Fruit fly (Drosophila melanogaster) whole organism, embryonic: ENCODE results near the gene CG33269.

Experiments used
- Atf-2 ChIP-seq: fragments of 200-800 bp; sonication (Bioruptor generic); optimal IDR thresholded peaks from 2 replicates; lab custom pipeline; 2016; ENCODE audit warnings: missing biosample characterization, missing genetic modification characterization
- CG10147 ChIP-seq: fragments of 200-800 bp; sonication (Bioruptor generic); optimal IDR thresholded peaks from 2 replicates; lab custom pipeline; 2019; ENCODE audit warnings: missing biosample characterization, mild to moderate bottlenecking, missing genetic modification characterization, moderate library complexity
- CG1024 ChIP-seq: fragments of 200-800 bp; sonication (Bioruptor generic); IDR thresholded peaks from 2 replicates; pipeline ENCODE4 v1.3.6; 2022; ENCODE audit warnings: missing biosample characterization, missing genetic modification characterization
- CG10274 ChIP-seq: fragments of 200-800 bp; sonication (Bioruptor generic); optimal IDR thresholded peaks from 3 replicates; lab custom pipeline; 2017; ENCODE audit warnings: missing biosample characterization, mild to moderate bottlenecking, missing genetic modification characterization
- CG10462 ChIP-seq: fragments of 200-800 bp; sonication (Bioruptor generic); optimal IDR thresholded peaks from 2 replicates; lab custom pipeline; 2016; ENCODE audit warnings: missing biosample characterization, missing genetic modification characterization
- CG12942 ChIP-seq: fragments of 200-800 bp; sonication (Bioruptor generic); optimal IDR thresholded peaks from 3 replicates; lab custom pipeline; 2016; ENCODE audit warnings: missing biosample characterization, missing genetic modification characterization
- CG17359 ChIP-seq: fragments of 200-800 bp; sonication (Bioruptor generic); optimal IDR thresholded peaks from 3 replicates; lab custom pipeline; 2018; ENCODE audit warnings: missing biosample characterization, mild to moderate bottlenecking, missing genetic modification characterization, moderate library complexity
- CG30020 ChIP-seq: fragments of 200-800 bp; optimal IDR thresholded peaks from 2 replicates; lab custom pipeline; 2019; ENCODE audit warnings: missing biosample characterization, mild to moderate bottlenecking, missing genetic modification characterization, moderate library complexity
- CG31224 ChIP-seq: fragments of 200-800 bp; sonication (Bioruptor generic); IDR thresholded peaks from 2 replicates; pipeline ENCODE4 v1.3.6; 2022; ENCODE audit warnings: missing biosample characterization, missing genetic modification characterization
- CG3407 ChIP-seq: fragments of 200-800 bp; sonication (Bioruptor generic); optimal IDR thresholded peaks from 2 replicates; lab custom pipeline; 2018; ENCODE audit warnings: missing biosample characterization, mild to moderate bottlenecking, missing genetic modification characterization
- CG6683 ChIP-seq: fragments of 200-800 bp; sonication (Bioruptor generic); optimal IDR thresholded peaks from 2 replicates; lab custom pipeline; 2017; ENCODE audit warnings: missing biosample characterization, mild to moderate bottlenecking, missing genetic modification characterization, missing genetic modification reagents
- CG7987 ChIP-seq: fragments of 200-800 bp; sonication (Bioruptor generic); optimal IDR thresholded peaks from 2 replicates; lab custom pipeline; 2018; ENCODE audit warnings: missing biosample characterization, mild to moderate bottlenecking, missing genetic modification characterization, moderate library complexity
- CG8765 ChIP-seq: fragments of 200-800 bp; sonication (Bioruptor generic); IDR thresholded peaks from 2 replicates; pipeline ENCODE4 v1.3.6; 2022; ENCODE audit warnings: missing biosample characterization, missing genetic modification characterization
- CG9817 ChIP-seq: fragments of 200-800 bp; sonication (Bioruptor generic); optimal IDR thresholded peaks from 2 replicates; lab custom pipeline; 2018; ENCODE audit warnings: missing biosample characterization, mild to moderate bottlenecking, missing genetic modification characterization, moderate library complexity
- CrebB ChIP-seq: fragments of 200-800 bp; sonication (Bioruptor generic); optimal IDR thresholded peaks from 3 replicates; lab custom pipeline; 2018; ENCODE audit warnings: missing biosample characterization, mild to moderate bottlenecking, missing genetic modification characterization
- D19B ChIP-seq: fragments of 200-800 bp; sonication (Bioruptor generic); optimal IDR thresholded peaks from 2 replicates; lab custom pipeline; 2017; ENCODE audit warnings: missing biosample characterization, mild to moderate bottlenecking, missing genetic modification characterization
- E2f2 ChIP-seq: fragments of 200-800 bp; sonication (Bioruptor generic); IDR thresholded peaks from 2 replicates; pipeline ENCODE4 v1.3.6; 2022; ENCODE audit warnings: missing biosample characterization, missing genetic modification characterization
- GATAe ChIP-seq: fragments of 200-800 bp; sonication (Bioruptor generic); conservative IDR thresholded peaks from 2 replicates; pipeline ENCODE4 v1.3.6; 2022; ENCODE audit warnings: missing biosample characterization, missing genetic modification characterization
- H15 ChIP-seq: fragments of 200-800 bp; sonication (Bioruptor generic); IDR thresholded peaks from 3 replicates; pipeline ENCODE4 v1.3.6; 2022; ENCODE audit warnings: missing biosample characterization, missing genetic modification characterization
- H2.0 ChIP-seq: fragments of 200-800 bp; sonication (Bioruptor generic); IDR thresholded peaks from 2 replicates; pipeline ENCODE4 v1.3.6; 2022; ENCODE audit warnings: missing biosample characterization, missing genetic modification characterization
- Hr78 ChIP-seq, 2 experiments: fragments of 200-800 bp in 1 of 2; fragments of >200 bp in 1 of 2; sonication (Bioruptor generic) in 1 of 2; optimal IDR thresholded peaks; 2 replicates each; lab custom pipeline; 2017 to 2019; ENCODE audit warnings: missing biosample characterization in 2 of 2, missing genetic modification characterization in 2 of 2, mild to moderate bottlenecking in 1 of 2, moderate library complexity in 1 of 2
- NK7.1 ChIP-seq: fragments of 200-800 bp; sonication (Bioruptor generic); optimal IDR thresholded peaks from 3 replicates; lab custom pipeline; 2016; ENCODE audit warnings: missing biosample characterization, missing genetic modification characterization
- Nf-YB ChIP-seq: fragments of 200-800 bp; sonication (Bioruptor generic); optimal IDR thresholded peaks from 3 replicates; lab custom pipeline; 2019; ENCODE audit warnings: missing biosample characterization, mild to moderate bottlenecking, missing genetic modification characterization, moderate library complexity
- aop ChIP-seq: fragments of 200-800 bp; sonication (Bioruptor generic); IDR thresholded peaks from 2 replicates; pipeline ENCODE4 v1.3.6; 2022; ENCODE audit warnings: missing biosample characterization, missing genetic modification characterization
- ash1 ChIP-seq: fragments of 200-800 bp; sonication (Bioruptor generic); optimal IDR thresholded peaks from 2 replicates; lab custom pipeline; 2018; ENCODE audit warnings: missing biosample characterization, mild to moderate bottlenecking, missing genetic modification characterization
- az2 ChIP-seq: fragments of 200-800 bp; sonication (Bioruptor generic); optimal IDR thresholded peaks from 3 replicates; lab custom pipeline; 2016; ENCODE audit warnings: missing biosample characterization, missing genetic modification characterization
- btn ChIP-seq: fragments of 200-800 bp; sonication (Bioruptor generic); optimal IDR thresholded peaks from 2 replicates; lab custom pipeline; 2016; ENCODE audit warnings: missing biosample characterization, missing genetic modification characterization
- caup ChIP-seq: fragments of 200-800 bp; sonication (Bioruptor generic); optimal IDR thresholded peaks from 3 replicates; lab custom pipeline; 2017; ENCODE audit warnings: missing biosample characterization, mild to moderate bottlenecking, missing genetic modification characterization, moderate library complexity; ENCODE audit not compliant: severe bottlenecking
- chn ChIP-seq: fragments of 200-800 bp; sonication (Bioruptor generic); optimal IDR thresholded peaks from 2 replicates; lab custom pipeline; 2016; ENCODE audit warnings: missing biosample characterization, missing genetic modification characterization
- dm ChIP-seq: fragments of 200-800 bp; sonication (Bioruptor generic); optimal IDR thresholded peaks from 3 replicates; lab custom pipeline; 2016; ENCODE audit warnings: missing biosample characterization, missing genetic modification characterization
- dmrt11E ChIP-seq: fragments of 200-800 bp; sonication (Bioruptor generic); optimal IDR thresholded peaks from 3 replicates; lab custom pipeline; 2018; ENCODE audit warnings: missing biosample characterization, mild to moderate bottlenecking, missing genetic modification characterization, moderate library complexity
- en ChIP-seq: fragments of 200-800 bp; sonication (Bioruptor generic); optimal IDR thresholded peaks from 2 replicates; lab custom pipeline; 2016; ENCODE audit warnings: missing biosample characterization, missing genetic modification characterization
- esg ChIP-seq: fragments of 200-800 bp; sonication (Bioruptor generic); conservative IDR thresholded peaks from 2 replicates; pipeline ENCODE4 v1.3.6; 2022; ENCODE audit warnings: missing biosample characterization, missing genetic modification characterization
- gem ChIP-seq: fragments of 200-800 bp; sonication (Bioruptor generic); optimal IDR thresholded peaks from 2 replicates; lab custom pipeline; 2019; ENCODE audit warnings: missing biosample characterization, mild to moderate bottlenecking, missing genetic modification characterization, moderate library complexity
- gt ChIP-seq: fragments of 200-800 bp; sonication (Bioruptor generic); IDR thresholded peaks from 2 replicates; pipeline ENCODE4 v1.3.6; 2022; ENCODE audit warnings: missing biosample characterization, missing genetic modification characterization
- her ChIP-seq: fragments of 200-800 bp; sonication (Bioruptor generic); optimal IDR thresholded peaks from 2 replicates; lab custom pipeline; 2016; ENCODE audit warnings: missing biosample characterization, missing genetic modification characterization
- ind ChIP-seq: fragments of 200-800 bp; sonication (Bioruptor generic); optimal IDR thresholded peaks from 3 replicates; lab custom pipeline; 2016; ENCODE audit warnings: missing biosample characterization, missing genetic modification characterization
- knrl ChIP-seq: fragments of 200-800 bp; sonication (Bioruptor generic); IDR thresholded peaks from 3 replicates; pipeline ENCODE4 v1.3.6; 2022; ENCODE audit warnings: missing biosample characterization, missing genetic modification characterization; ENCODE audit not compliant: partially characterized antibody
- lov ChIP-seq, 2 experiments: fragments of 200-800 bp in 1 of 2; fragments of >200 bp in 1 of 2; sonication (Bioruptor generic) in 1 of 2; IDR thresholded peaks in 1 of 2; optimal IDR thresholded peaks in 1 of 2; 2 replicates in 1 of 2; 3 replicates in 1 of 2; pipeline versions ENCODE4 v1.3.6 to Lab custom; 2017 to 2022; ENCODE audit warnings: missing biosample characterization in 1 of 2, missing genetic modification characterization in 1 of 2
- luna ChIP-seq: fragments of 200-800 bp; sonication (Bioruptor generic); optimal IDR thresholded peaks from 2 replicates; lab custom pipeline; 2016; ENCODE audit warnings: missing biosample characterization, missing genetic modification characterization
- nmo ChIP-seq: fragments of 200-800 bp; sonication (Bioruptor generic); optimal IDR thresholded peaks from 2 replicates; lab custom pipeline; 2018; ENCODE audit warnings: missing biosample characterization, mild to moderate bottlenecking, missing genetic modification characterization, moderate library complexity
- ro ChIP-seq: fragments of 200-800 bp; sonication (Bioruptor generic); IDR thresholded peaks from 2 replicates; pipeline ENCODE4 v1.3.6; 2022; ENCODE audit warnings: missing biosample characterization, missing genetic modification characterization
- sens ChIP-seq: fragments of 200-800 bp; sonication (Bioruptor generic); peaks from one replicate; lab custom pipeline; 2016; ENCODE audit warnings: missing biosample characterization, missing genetic modification characterization
- sens-2 ChIP-seq: fragments of 200-800 bp; sonication (Bioruptor generic); IDR thresholded peaks from 2 replicates; pipeline ENCODE4 v1.3.6; 2022; ENCODE audit warnings: missing biosample characterization, missing genetic modification characterization
- shn ChIP-seq: fragments of 200-800 bp; sonication (Bioruptor generic); optimal IDR thresholded peaks from 3 replicates; lab custom pipeline; 2016; ENCODE audit warnings: missing biosample characterization, missing genetic modification characterization
- tll ChIP-seq, 2 experiments: fragments of 200-800 bp in 1 of 2; fragments of >200 bp in 1 of 2; sonication (Bioruptor generic) in 1 of 2; optimal IDR thresholded peaks; 2 replicates each; lab custom pipeline; 2017 to 2019; ENCODE audit warnings: missing biosample characterization in 2 of 2, missing genetic modification characterization in 2 of 2, mild to moderate bottlenecking in 1 of 2, moderate library complexity in 1 of 2
- wor ChIP-seq: fragments of 200-800 bp; sonication (Bioruptor generic); IDR thresholded peaks from 2 replicates; pipeline ENCODE4 v1.3.6; 2022; ENCODE audit warnings: missing biosample characterization, missing genetic modification characterization
- zf30C ChIP-seq: fragments of 200-800 bp; sonication (Bioruptor generic); optimal IDR thresholded peaks from 3 replicates; lab custom pipeline; 2018; ENCODE audit warnings: missing biosample characterization, mild to moderate bottlenecking, missing genetic modification characterization

Gene CG33269

dm6 chr3L:11555662-11556460 lies 26.1 kb downstream of the CG33269 start (continued):
- TF ChIP-seq lov (optimal IDR thresholded peaks at IDR 0.05; lab: Kevin White, UChicago), result no peak
- TF ChIP-seq lov (GFP tag; IDR thresholded peaks at IDR 0.05; lab: Robert Waterston, UW), result peak; percentile 38; the same call in 1 of the 3 replicates
- peak; percentile 54 for TF ChIP-seq CG9817
- peak; percentile 63 for TF ChIP-seq CG3407 (GFP tag; lab: Kevin White, UChicago)
- peak; percentile 45 for TF ChIP-seq CG6683
- TF ChIP-seq CrebB (tag; lab: Kevin White, UChicago), result peak; percentile 31
- TF ChIP-seq az2 (GFP tag; lab: Kevin White, UChicago), result peak; percentile 53
- TF ChIP-seq esg (GFP tag; lab: Robert Waterston, UW), result no peak
- no peak for TF ChIP-seq ash1 (GFP tag; lab: Kevin White, UChicago)
- TF ChIP-seq GATAe (GFP tag; lab: Robert Waterston, UW), result no peak
- peak; percentile 91 for TF ChIP-seq gem (tag; lab: Kevin White, UChicago)
- peak; percentile 52 for TF ChIP-seq CG10462
- TF ChIP-seq sens (GFP tag; lab: Kevin White, UChicago), result peak; percentile 88
- TF ChIP-seq D19B (GFP tag; lab: Kevin White, UChicago), result no peak
- peak; percentile 7 for TF ChIP-seq CG7987 (GFP tag; lab: Kevin White, UChicago)
- TF ChIP-seq H2.0, result no peak
- peak; percentile 84 for TF ChIP-seq CG10147 (GFP tag; lab: Kevin White, UChicago)
- TF ChIP-seq CG1024 (GFP tag; lab: Robert Waterston, UW), result peak; percentile 28; the same call in 1 of the 2 replicates
- peak; percentile 36; the same call in 1 of the 2 replicates for TF ChIP-seq E2f2 (GFP tag; lab: Robert Waterston, UW)
- peak; percentile 54 for TF ChIP-seq caup (GFP tag; lab: Kevin White, UChicago)
- peak; percentile 31; the same call in 1 of the 2 replicates for TF ChIP-seq ro (GFP tag; lab: Robert Waterston, UW)
- peak; percentile 65 for TF ChIP-seq zf30C
- no peak for TF ChIP-seq her (GFP tag; lab: Kevin White, UChicago)
- TF ChIP-seq Hr78 (GFP tag; optimal IDR thresholded peaks at IDR 0.05; lab: Kevin White, UChicago), result peak in 1 of 2 experiments; percentile 34
- peak; percentile 64 for TF ChIP-seq Nf-YB (GFP tag; lab: Kevin White, UChicago)
- peak; percentile 10 for TF ChIP-seq shn (GFP tag; lab: Kevin White, UChicago)
- peak; percentile 62 for TF ChIP-seq CG12942 (GFP tag; lab: Kevin White, UChicago)
- no peak for TF ChIP-seq sens-2 (GFP tag; lab: Robert Waterston, UW)
- TF ChIP-seq dmrt11E (tag; lab: Kevin White, UChicago), result peak; percentile 82
- TF ChIP-seq wor (GFP tag; lab: Robert Waterston, UW), result peak; percentile 33; the same call in 1 of the 2 replicates
- no peak for TF ChIP-seq luna (GFP tag; lab: Kevin White, UChicago)
- no peak for TF ChIP-seq CG10274 (GFP tag; lab: Kevin White, UChicago)
- TF ChIP-seq CG8765 (GFP tag; lab: Robert Waterston, UW), result no peak
- peak; percentile 48 for TF ChIP-seq ind (GFP tag; lab: Kevin White, UChicago)
- peak; percentile 24 for TF ChIP-seq en (GFP tag; lab: Kevin White, UChicago)
- 0 out of 3 replicates have a peak, but pooled peaks have one; percentile 33 for TF ChIP-seq H15 (GFP tag; lab: Robert Waterston, UW)
- TF ChIP-seq aop, result 0 out of 2 replicates have a peak, but pooled peaks have one; percentile 42
- 0 out of 2 replicates have a peak, but pooled peaks have one; percentile 34 for TF ChIP-seq CG31224
- no peak for TF ChIP-seq NK7.1
- peak; percentile 82 for TF ChIP-seq CG17359 (tag; lab: Kevin White, UChicago)
- TF ChIP-seq btn, result no peak
- no peak for TF ChIP-seq gt (GFP tag; lab: Robert Waterston, UW)
- no peak for TF ChIP-seq knrl (GFP tag; lab: Robert Waterston, UW)
- TF ChIP-seq tll (GFP tag; optimal IDR thresholded peaks at IDR 0.05; lab: Kevin White, UChicago), result no peak
- peak; percentile 31 for TF ChIP-seq dm (GFP tag; lab: Kevin White, UChicago)
- TF ChIP-seq nmo (GFP tag; lab: Kevin White, UChicago), result peak; percentile 85
- TF ChIP-seq chn (GFP tag; lab: Kevin White, UChicago), result peak; percentile 23
- TF ChIP-seq Atf-2 (GFP tag; lab: Kevin White, UChicago), result peak; percentile 24
- TF ChIP-seq CG30020 (tag; lab: Kevin White, UChicago), result peak; percentile 35
